Worm (Caenorhabditis elegans): ENCODE results near the gene C39H7.4.

DNA sequence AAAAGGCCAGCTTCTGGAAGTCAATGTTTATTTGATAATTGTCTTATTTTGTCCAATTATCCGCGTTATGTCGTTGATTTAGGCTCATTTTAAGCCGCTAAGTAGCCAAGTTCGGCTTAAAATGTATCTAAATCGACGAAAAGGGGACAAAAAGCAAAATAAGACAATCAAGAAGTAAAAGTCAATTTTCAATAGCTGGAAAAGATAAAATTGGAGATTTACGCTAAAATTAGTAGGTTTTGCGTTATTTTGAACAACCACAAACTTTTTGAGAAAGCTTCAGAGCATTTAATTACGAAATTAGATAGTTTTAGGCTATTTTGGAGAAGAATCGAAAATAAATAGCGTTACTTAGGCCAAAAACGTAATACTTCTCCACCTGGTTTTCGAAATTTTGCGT, 48.5 kb upstream of the C39H7.4 start:
- TF ChIP-seq B0336.3 (GFP tag; IDR thresholded peaks at IDR 0.05) (no peak), snpc-4 (GFP tag; optimal IDR thresholded peaks at IDR 0.05) (no peak), snpc-4 (tag; optimal IDR thresholded peaks at IDR 0.05) (no peak), ztf-28 (GFP tag; IDR thresholded peaks at IDR 0.05) (no peak), ceh-91 (GFP tag; IDR thresholded peaks at IDR 0.05) (no peak), unc-130 (GFP tag; optimal IDR thresholded peaks at IDR 0.05) (no peak), ztf-18 (tag; optimal IDR thresholded peaks at IDR 0.05) (no peak), ama-1 (optimal IDR thresholded peaks at IDR 0.05) (no peak), ama-1 (GFP tag; optimal IDR thresholded peaks at IDR 0.05) (no peak)

All from whole organism, young adult.